Worm (Caenorhabditis elegans): ENCODE results near the gene T14G8.6.

Gene T14G8.6

DNA sequence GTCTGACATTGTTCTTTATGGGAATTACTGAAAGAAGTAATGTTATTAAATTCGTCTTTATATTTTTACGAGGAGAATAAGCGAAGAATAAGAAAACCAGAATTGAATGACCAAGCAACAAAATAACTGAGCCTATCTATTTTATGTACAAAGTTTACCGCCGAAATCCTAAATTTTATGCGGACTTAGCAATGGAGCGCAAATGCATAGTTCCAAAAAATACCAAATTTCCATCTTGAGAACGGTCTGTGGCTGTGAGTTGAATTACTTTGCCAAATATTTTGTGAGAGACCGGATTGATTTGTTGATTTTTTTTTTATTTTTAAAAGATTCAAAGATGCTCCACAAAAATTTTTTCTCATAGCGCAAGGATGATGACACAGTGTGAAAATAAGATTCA lies 10.1 kb downstream of the T14G8.6 start, which contains the start of gene chd-3:
Gene chd-3 (minus strand): TSS at position 27 of the 400 bp plus-strand sequence.
- TF ChIP-seq mcd-1 (GFP tag; IDR thresholded peaks at IDR 0.05) (peak; percentile 41; the same call in 1 of the 2 replicates), ztf-28 (GFP tag; IDR thresholded peaks at IDR 0.05) (no peak)

DNA sequence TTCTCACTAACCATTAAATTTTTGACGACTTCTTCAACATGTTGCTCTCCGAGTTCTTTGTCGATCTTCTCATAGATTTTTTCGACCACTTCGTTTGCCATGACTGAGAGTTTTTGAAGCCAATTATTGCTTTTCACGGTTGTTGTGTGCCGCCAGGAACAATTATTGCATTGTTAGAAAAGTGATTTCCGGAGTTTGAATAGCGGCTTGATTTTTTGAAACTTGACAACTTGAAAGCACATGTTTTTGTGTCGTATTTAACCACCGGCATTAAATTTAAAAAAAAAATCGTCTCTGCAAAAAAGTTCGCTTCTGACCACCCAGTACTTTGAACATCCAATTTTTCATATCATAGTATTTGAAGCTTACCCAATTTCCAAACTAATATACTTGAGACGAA lies 16.6 kb downstream of the T14G8.6 start, which contains the start of gene C52G5.3:
Gene C52G5.3 (minus strand): TSS at position 101 of the 400 bp plus-strand sequence.
- TF ChIP-seq ceh-58 (GFP tag; IDR thresholded peaks at IDR 0.05), result no peak
- TF ChIP-seq aptf-3 (GFP tag; IDR thresholded peaks at IDR 0.05), result no peak
- no peak for TF ChIP-seq bed-1 (GFP tag; IDR thresholded peaks at IDR 0.05)
- TF ChIP-seq unc-130 (GFP tag; optimal IDR thresholded peaks at IDR 0.05), result no peak
- no peak for TF ChIP-seq F55B11.4 (tag; optimal IDR thresholded peaks at IDR 0.05; ENCODE audit: borderline replicate concordance, insufficient read depth)
- no peak for TF ChIP-seq snpc-4 (GFP tag; optimal IDR thresholded peaks at IDR 0.05)
- no peak for TF ChIP-seq snpc-4 (tag; optimal IDR thresholded peaks at IDR 0.05)
- TF ChIP-seq lsy-27 (tag; optimal IDR thresholded peaks at IDR 0.05; ENCODE audit: borderline replicate concordance, insufficient read depth), result no peak
- TF ChIP-seq him-1 (tag; optimal IDR thresholded peaks at IDR 0.05), result no peak
- no peak for TF ChIP-seq lsl-1 (GFP tag; optimal IDR thresholded peaks at IDR 0.05)
- TF ChIP-seq Y95B8A.8 (GFP tag; IDR thresholded peaks at IDR 0.05), result no peak
- TF ChIP-seq madf-8 (GFP tag; conservative IDR thresholded peaks at IDR 0.05), result no peak
- TF ChIP-seq atf-7 (tag; optimal IDR thresholded peaks at IDR 0.05), result no peak
- no peak for TF ChIP-seq hlh-26 (GFP tag; conservative IDR thresholded peaks at IDR 0.05)
- no peak for TF ChIP-seq ztf-3 (GFP tag; optimal IDR thresholded peaks at IDR 0.05)
- TF ChIP-seq sdz-38 (tag; optimal IDR thresholded peaks at IDR 0.05), result no peak
- no peak for TF ChIP-seq F57A8.1 (GFP tag; optimal IDR thresholded peaks at IDR 0.05)
- no peak for TF ChIP-seq C17E4.6 (GFP tag; IDR thresholded peaks at IDR 0.05)
- TF ChIP-seq nfyb-1 (GFP tag; IDR thresholded peaks at IDR 0.05), result no peak

- TF ChIP-seq ztf-18 (tag; optimal IDR thresholded peaks at IDR 0.05) (no peak), hmg-1.2 (GFP tag; IDR thresholded peaks at IDR 0.05) (no peak), attf-6 (GFP tag; IDR thresholded peaks at IDR 0.05) (no peak), madf-8 (GFP tag; conservative IDR thresholded peaks at IDR 0.05) (no peak), hsf-1 (GFP tag; IDR thresholded peaks at IDR 0.05) (no peak), mel-28 (tag; optimal IDR thresholded peaks at IDR 0.05; ENCODE audit: borderline replicate concordance) (no peak), lin-35 (GFP tag; optimal IDR thresholded peaks at IDR 0.05) (no peak), sdz-38 (tag; optimal IDR thresholded peaks at IDR 0.05) (no peak)
Measured at ce11 chrX:12844170-12844569, 18.5 kb downstream of the T14G8.6 start.

DNA sequence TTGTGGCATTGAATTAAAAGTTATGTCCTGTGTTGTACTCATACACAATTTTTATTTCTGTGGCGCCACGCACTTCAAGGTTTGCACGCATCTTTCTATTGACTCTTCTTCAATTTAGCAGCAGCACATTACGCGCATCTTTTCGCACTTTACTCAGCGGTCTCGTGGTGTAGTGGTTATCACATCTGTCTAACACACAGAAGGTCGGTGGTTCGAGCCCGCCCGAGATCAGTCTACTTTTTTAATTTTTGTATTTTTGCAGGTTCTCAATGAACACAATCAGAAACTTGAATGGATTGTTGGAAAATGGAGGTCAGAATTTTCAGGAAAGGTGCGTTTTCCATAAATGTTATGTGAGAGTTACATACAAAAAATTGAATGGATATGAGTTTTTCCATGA lies 19.1 kb downstream of the T14G8.6 start:
- peak; percentile 21 to 43 for TF ChIP-seq rec-8 (tag; optimal IDR thresholded peaks at IDR 0.05)
- peak; percentile 44; the same call in 1 of the 2 replicates for TF ChIP-seq nfyb-1 (GFP tag; IDR thresholded peaks at IDR 0.05)
- TF ChIP-seq ZK185.1 (tag; optimal IDR thresholded peaks at IDR 0.05; ENCODE audit: poor library complexity, severe bottlenecking), result peak; percentile 28
- TF ChIP-seq F33H1.4 (GFP tag; IDR thresholded peaks at IDR 0.05), result no peak
- no peak for TF ChIP-seq ama-1 (optimal IDR thresholded peaks at IDR 0.05)
- TF ChIP-seq ama-1 (GFP tag; optimal IDR thresholded peaks at IDR 0.05), result peak in 1 of 2 experiments; percentile 29
- peak; percentile 86 for TF ChIP-seq pbrm-1 (GFP tag; IDR thresholded peaks at IDR 0.05)
- TF ChIP-seq ceh-91 (GFP tag; IDR thresholded peaks at IDR 0.05), result no peak
- no peak for TF ChIP-seq F37B4.10 (GFP tag; IDR thresholded peaks at IDR 0.05)
- TF ChIP-seq let-607 (tag; optimal IDR thresholded peaks at IDR 0.05), result peak; percentile 26 to 30
- no peak for TF ChIP-seq Y95B8A.8 (GFP tag; IDR thresholded peaks at IDR 0.05)
- TF ChIP-seq rcor-1 (GFP tag; IDR thresholded peaks at IDR 0.05), result 0 out of 2 replicates have a peak, but pooled peaks have one; percentile 9
- no peak for TF ChIP-seq let-526 (GFP tag; IDR thresholded peaks at IDR 0.05)
- 0 out of 2 replicates have a peak, but pooled peaks have one; percentile 61 for TF ChIP-seq ztf-25 (GFP tag; IDR thresholded peaks at IDR 0.05)
- 0 out of 2 replicates have a peak, but pooled peaks have one; percentile 21 for TF ChIP-seq egrh-3 (GFP tag; IDR thresholded peaks at IDR 0.05)
- TF ChIP-seq D2030.7 (GFP tag; IDR thresholded peaks at IDR 0.05), result peak; percentile 70
- 0 out of 2 replicates have a peak, but pooled peaks have one; percentile 7 for TF ChIP-seq hmg-20 (GFP tag; IDR thresholded peaks at IDR 0.05)
- TF ChIP-seq F52B5.7 (tag; optimal IDR thresholded peaks at IDR 0.05), result peak; percentile 42
- peak; percentile 74 for TF ChIP-seq him-1 (tag; optimal IDR thresholded peaks at IDR 0.05)
- no peak for TF ChIP-seq nfya-1 (tag; optimal IDR thresholded peaks at IDR 0.05; ENCODE audit: borderline replicate concordance, insufficient read depth)
- peak; percentile 43 for TF ChIP-seq mcd-1 (GFP tag; IDR thresholded peaks at IDR 0.05)

All from whole organism, young adult.